Worm (Caenorhabditis elegans) whole organism, L4 larva: ENCODE measurements around the gene chat-1.

Source experiments
- F10B5.3 ChIP-seq: sonication (generic microtip); optimal IDR thresholded peaks from 2 replicates; lab custom pipeline; 2016; ENCODE audit warnings: mild to moderate bottlenecking, missing genetic modification characterization, missing compliant biosample characterization
- F44E2.7 ChIP-seq: fragments of 200-800 bp; sonication (Bioruptor generic); IDR thresholded peaks from 2 replicates; pipeline ENCODE4 v2.1.2; 2022; ENCODE audit warnings: missing genetic modification characterization, missing compliant biosample characterization
- T20F7.1 ChIP-seq: fragments of 200-800 bp; sonication (Bioruptor generic); optimal IDR thresholded peaks from 2 replicates; lab custom pipeline; 2018; ENCODE audit warnings: mild to moderate bottlenecking, missing genetic modification characterization, missing compliant biosample characterization
- T26A8.4 ChIP-seq: fragments of 200-800 bp; sonication (Bioruptor generic); IDR thresholded peaks from 2 replicates; pipeline ENCODE4 v1.3.6; 2022; ENCODE audit warnings: missing genetic modification characterization, missing compliant biosample characterization
- Y75B8A.6 ChIP-seq: fragments of 200-800 bp; sonication (Bioruptor generic); IDR thresholded peaks from 2 replicates; pipeline ENCODE4 v1.3.6; 2022; ENCODE audit warnings: missing genetic modification reagents, missing genetic modification characterization, missing compliant biosample characterization
- ZK546.5 ChIP-seq, 2 experiments: sonication (generic microtip); optimal IDR thresholded peaks; 2 replicates each; lab custom pipeline; 2017; ENCODE audit warnings: missing biosample characterization in 2 of 2, missing genetic modification characterization in 2 of 2
- aha-1 ChIP-seq: fragments of 150-350 bp; peaks from one replicate; lab custom pipeline; 2014; ENCODE audit warnings: missing biosample characterization, missing genetic modification characterization
- aly-2 ChIP-seq: sonication (generic microtip); optimal IDR thresholded peaks from 2 replicates; lab custom pipeline; 2018; ENCODE audit warnings: missing biosample characterization, missing genetic modification characterization
- ama-1 ChIP-seq: fragments of 150-350 bp; optimal IDR thresholded peaks from 2 replicates; lab custom pipeline; 2014; ENCODE audit warnings: inconsistent platforms, mixed read lengths
- attf-4 ChIP-seq: sonication (generic microtip); optimal IDR thresholded peaks from 3 replicates; lab custom pipeline; 2017; ENCODE audit warnings: missing biosample characterization, missing genetic modification characterization
- ces-1 ChIP-seq: fragments of 150-350 bp; sonication (generic microtip); optimal IDR thresholded peaks from 4 replicates; lab custom pipeline; 2014; ENCODE audit warnings: missing biosample characterization, missing genetic modification reagents, missing genetic modification characterization
- ctbp-1 ChIP-seq: fragments of 200-800 bp; sonication (Bioruptor generic); IDR thresholded peaks from 2 replicates; pipeline ENCODE4 v1.3.6; 2022; ENCODE audit warnings: missing genetic modification reagents, missing genetic modification characterization, missing compliant biosample characterization
- daf-16 ChIP-seq, 3 experiments: sonication (generic microtip); optimal IDR thresholded peaks; 2 replicates each; lab custom pipeline; 2016 to 2017; ENCODE audit warnings: missing genetic modification characterization in 3 of 3, missing genetic modification reagents in 3 of 3, mild to moderate bottlenecking in 2 of 3, missing compliant biosample characterization in 2 of 3, missing biosample characterization in 1 of 3, moderate library complexity in 1 of 3
- dmd-6 ChIP-seq: fragments of 200-800 bp; sonication (Bioruptor generic); IDR thresholded peaks from 2 replicates; pipeline ENCODE4 v1.3.6; 2022; ENCODE audit warnings: missing genetic modification reagents, missing genetic modification characterization, missing compliant biosample characterization
- dmd-9 ChIP-seq: fragments of 200-800 bp; sonication (Bioruptor generic); IDR thresholded peaks from 2 replicates; pipeline ENCODE4 v1.3.6; 2022; ENCODE audit warnings: missing genetic modification reagents, missing genetic modification characterization, missing compliant biosample characterization
- duxl-1 ChIP-seq: sonication (generic microtip); optimal IDR thresholded peaks from 2 replicates; lab custom pipeline; 2016; ENCODE audit warnings: mild to moderate bottlenecking, missing genetic modification characterization, moderate library complexity, missing compliant biosample characterization; ENCODE audit not compliant: poor library complexity
- dve-1 ChIP-seq: sonication (generic microtip); optimal IDR thresholded peaks from 2 replicates; lab custom pipeline; 2017; ENCODE audit warnings: antibody characterized with exemption, mild to moderate bottlenecking, missing genetic modification characterization, missing compliant biosample characterization; ENCODE audit not compliant: insufficient read depth
- fkh-10 ChIP-seq: fragments of 150-350 bp; optimal IDR thresholded peaks from 2 replicates; lab custom pipeline; 2014; ENCODE audit warnings: missing biosample characterization, missing genetic modification reagents, missing genetic modification characterization
- gei-8 ChIP-seq: fragments of 200-800 bp; sonication (Bioruptor generic); optimal IDR thresholded peaks from 2 replicates; lab custom pipeline; 2018; ENCODE audit warnings: mild to moderate bottlenecking, missing genetic modification characterization, missing compliant biosample characterization
- hlh-11 ChIP-seq: fragments of 200-800 bp; sonication (Bioruptor generic); optimal IDR thresholded peaks from 2 replicates; lab custom pipeline; 2018; ENCODE audit warnings: mild to moderate bottlenecking, missing genetic modification characterization, missing compliant biosample characterization
- hlh-30 ChIP-seq: sonication (generic microtip); optimal IDR thresholded peaks from 2 replicates; lab custom pipeline; 2017; ENCODE audit warnings: antibody characterized with exemption, mild to moderate bottlenecking, missing genetic modification characterization, missing compliant biosample characterization; ENCODE audit not compliant: insufficient read depth
- hmg-1.1 ChIP-seq: fragments of 200-800 bp; sonication (Bioruptor generic); IDR thresholded peaks from 2 replicates; pipeline ENCODE4 v1.3.6; 2022; ENCODE audit warnings: missing genetic modification reagents, missing genetic modification characterization, missing compliant biosample characterization
- jun-1 ChIP-seq: fragments of 150-350 bp; optimal IDR thresholded peaks from 2 replicates; lab custom pipeline; 2014; ENCODE audit warnings: missing biosample characterization, missing genetic modification reagents, missing genetic modification characterization
- lin-15B ChIP-seq: fragments of 150-350 bp; sonication (generic microtip); optimal IDR thresholded peaks from 3 replicates; lab custom pipeline; 2014; ENCODE audit warnings: missing biosample characterization, missing genetic modification characterization
- lin-38 ChIP-seq: fragments of 200-800 bp; sonication (Bioruptor generic); IDR thresholded peaks from 2 replicates; pipeline ENCODE4 v1.3.6; 2022; ENCODE audit warnings: missing genetic modification reagents, missing genetic modification characterization, missing compliant biosample characterization
- lsy-2 ChIP-seq, 2 experiments: fragments of 150-350 bp in 1 of 2; sonication (generic microtip) in 1 of 2; optimal IDR thresholded peaks; 2 replicates each; lab custom pipeline; 2014 to 2017; ENCODE audit warnings: missing biosample characterization in 2 of 2, missing genetic modification characterization in 2 of 2
- mdl-1 ChIP-seq, 2 experiments: fragments of 150-350 bp in 1 of 2; sonication (generic microtip) in 1 of 2; optimal IDR thresholded peaks; 2 replicates each; lab custom pipeline; 2014 to 2017; ENCODE audit warnings: missing biosample characterization in 2 of 2, missing genetic modification characterization in 2 of 2
- mdt-29 ChIP-seq: fragments of 200-800 bp; sonication (Bioruptor generic); IDR thresholded peaks from 2 replicates; pipeline ENCODE4 v1.3.6; 2022; ENCODE audit warnings: missing genetic modification reagents, missing genetic modification characterization, missing compliant biosample characterization
- mep-1 ChIP-seq: fragments of 150-350 bp; sonication (generic microtip); optimal IDR thresholded peaks from 3 replicates; lab custom pipeline; 2014; ENCODE audit warnings: missing biosample characterization, missing genetic modification characterization
- mxl-3 ChIP-seq: fragments of 200-800 bp; sonication (Bioruptor generic); optimal IDR thresholded peaks from 2 replicates; lab custom pipeline; 2018; ENCODE audit warnings: mild to moderate bottlenecking, missing genetic modification characterization, missing compliant biosample characterization
- nhr-10 ChIP-seq: fragments of 150-350 bp; optimal IDR thresholded peaks from 2 replicates; lab custom pipeline; 2014; ENCODE audit warnings: missing biosample characterization, missing genetic modification characterization
- nhr-11 ChIP-seq: fragments of 150-350 bp; optimal IDR thresholded peaks from 2 replicates; lab custom pipeline; 2014; ENCODE audit warnings: missing biosample characterization, missing genetic modification characterization
- nhr-25 ChIP-seq: sonication (generic microtip); optimal IDR thresholded peaks from 2 replicates; lab custom pipeline; 2017; ENCODE audit warnings: missing genetic modification characterization, mild to moderate bottlenecking, missing compliant biosample characterization, antibody characterized with exemption, moderate library complexity, borderline replicate concordance; ENCODE audit not compliant: insufficient read depth
- nhr-28 ChIP-seq: fragments of 150-350 bp; optimal IDR thresholded peaks from 2 replicates; lab custom pipeline; 2014; ENCODE audit warnings: missing biosample characterization, missing genetic modification characterization
- nhr-42 ChIP-seq: fragments of 200-800 bp; sonication (Bioruptor generic); IDR thresholded peaks from 2 replicates; pipeline ENCODE4 v1.3.6; 2022; ENCODE audit warnings: missing genetic modification characterization, missing compliant biosample characterization
- nhr-48 ChIP-seq: sonication (generic microtip); optimal IDR thresholded peaks from 2 replicates; lab custom pipeline; 2016; ENCODE audit warnings: mild to moderate bottlenecking, missing genetic modification characterization, missing compliant biosample characterization
- sdz-12 ChIP-seq: fragments of 200-800 bp; sonication (Bioruptor generic); optimal IDR thresholded peaks from 2 replicates; lab custom pipeline; 2018; ENCODE audit warnings: mild to moderate bottlenecking, missing genetic modification characterization, missing compliant biosample characterization
- snpc-1.2 ChIP-seq: fragments of 200-800 bp; sonication (Bioruptor generic); IDR thresholded peaks from 2 replicates; pipeline ENCODE4 v1.3.6; 2022; ENCODE audit warnings: missing genetic modification reagents, missing genetic modification characterization, missing compliant biosample characterization
- spr-3 ChIP-seq: fragments of 200-800 bp; sonication (Bioruptor generic); optimal IDR thresholded peaks from 2 replicates; lab custom pipeline; 2018; ENCODE audit warnings: mild to moderate bottlenecking, missing genetic modification characterization, missing compliant biosample characterization
- tag-97 ChIP-seq: fragments of 200-800 bp; sonication (Bioruptor generic); IDR thresholded peaks from 2 replicates; pipeline ENCODE4 v1.3.6; 2022; ENCODE audit warnings: missing genetic modification characterization, missing compliant biosample characterization
- tra-1 ChIP-seq: fragments of 200-800 bp; sonication (Bioruptor generic); IDR thresholded peaks from 2 replicates; pipeline ENCODE4 v1.3.6; 2022; ENCODE audit warnings: missing genetic modification reagents, missing genetic modification characterization, missing compliant biosample characterization
- unc-130 ChIP-seq: sonication (generic microtip); optimal IDR thresholded peaks from 2 replicates; lab custom pipeline; 2016; ENCODE audit warnings: missing genetic modification reagents, missing genetic modification characterization, missing compliant biosample characterization
- unc-62 ChIP-seq, 3 experiments: fragments of 150-350 bp in 1 of 3; sonication (generic microtip); optimal IDR thresholded peaks in 2 of 3; peaks in 1 of 3; 1 replicate in 1 of 3; 2 replicates in 2 of 3; lab custom pipeline; 2014 to 2017; ENCODE audit warnings: missing biosample characterization in 3 of 3, missing genetic modification characterization in 3 of 3, missing genetic modification reagents in 3 of 3, missing genotype in 1 of 3
- ztf-11 ChIP-seq: fragments of 150-350 bp; optimal IDR thresholded peaks from 2 replicates; lab custom pipeline; 2014; ENCODE audit warnings: missing biosample characterization, missing genetic modification characterization

The chat-1 gene

ce11 chrIV:4470885-4471772 lies 24.0 kb downstream of the chat-1 start (continued):
- TF ChIP-seq duxl-1 (tag; lab: Kevin White, UChicago) = no peak
- TF ChIP-seq jun-1 (tag; lab: Kevin White, UChicago) = no peak
- peak in 1 of 2 experiments; percentile 40 for TF ChIP-seq lsy-2 (tag; optimal IDR thresholded peaks at IDR 0.05; lab: Kevin White, UChicago)
- no peak for TF ChIP-seq F44E2.7 (GFP tag; lab: Robert Waterston, UW)
- no peak for TF ChIP-seq Y75B8A.6
- TF ChIP-seq sdz-12 = no peak
- TF ChIP-seq tag-97 = no peak
- peak in 1 of 2 experiments; percentile 15 for TF ChIP-seq daf-16 (GFP tag; optimal IDR thresholded peaks at IDR 0.05; lab: Kevin White, UChicago)
- peak; percentile 71 for TF ChIP-seq daf-16 (tag; optimal IDR thresholded peaks at IDR 0.05; lab: Kevin White, UChicago)
- no peak for TF ChIP-seq gei-8 (GFP tag; lab: Kevin White, UChicago)
- TF ChIP-seq snpc-1.2 = no peak
- no peak for TF ChIP-seq attf-4 (tag; lab: Kevin White, UChicago)
- TF ChIP-seq lin-15B (tag; lab: Kevin White, UChicago) = no peak
- no peak for TF ChIP-seq nhr-10
- TF ChIP-seq lin-38 (GFP tag; lab: Robert Waterston, UW) = peak; percentile 68
- TF ChIP-seq ZK546.5 (tag; optimal IDR thresholded peaks at IDR 0.05; lab: Kevin White, UChicago) = no peak
- TF ChIP-seq ctbp-1 (GFP tag; lab: Robert Waterston, UW) = peak; percentile 35; the same call in 1 of the 2 replicates
- no peak for TF ChIP-seq ztf-11 (tag; lab: Kevin White, UChicago)

DNA sequence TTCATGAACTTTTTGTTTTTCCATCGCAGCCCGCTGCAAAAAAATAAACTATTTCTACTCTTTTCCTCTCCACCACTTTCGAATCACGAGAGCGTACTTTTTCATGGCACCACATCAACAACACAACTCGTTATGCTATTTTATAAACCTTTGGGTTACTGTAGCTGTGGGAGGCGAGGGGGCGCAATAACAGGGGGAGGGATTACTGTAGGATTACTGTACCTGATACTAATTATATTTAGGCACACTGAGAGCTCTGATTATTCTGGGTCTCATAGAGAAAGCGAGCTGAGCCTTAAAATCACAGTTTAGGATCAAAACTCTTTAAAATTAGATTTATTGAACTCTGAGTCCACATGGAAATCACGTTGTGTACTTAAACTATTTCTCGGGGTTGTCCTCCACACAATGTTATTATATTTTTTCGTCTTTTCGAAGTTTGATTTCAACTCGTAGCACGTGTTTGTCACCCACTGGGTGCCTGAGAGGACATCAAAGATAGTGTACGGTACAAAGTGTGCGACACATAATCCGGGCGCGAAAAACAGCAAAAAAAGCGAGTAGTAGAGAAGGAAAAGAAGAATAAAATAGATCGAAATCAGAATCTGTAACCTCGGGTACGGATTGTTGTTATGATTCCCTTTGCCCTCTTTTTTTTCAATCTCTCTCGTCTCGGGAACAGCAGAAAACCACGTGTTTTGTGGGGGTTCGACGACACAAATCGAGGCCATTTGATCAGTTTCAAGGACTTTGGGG lies 25.5 kb downstream of the chat-1 start:
- TF ChIP-seq hmg-1.1 (GFP tag; lab: Robert Waterston, UW) (peak; percentile 17; the same call in 1 of the 2 replicates), nhr-25 (peak; percentile 23), mep-1 (tag; lab: Kevin White, UChicago) (peak; percentile 44), spr-3 (GFP tag; lab: Kevin White, UChicago) (peak; percentile 13), dmd-6 (peak; percentile 38), mdt-29 (peak; percentile 12; the same call in 1 of the 2 replicates), nhr-28 (tag; lab: Kevin White, UChicago) (peak; percentile 69), ces-1 (GFP tag; lab: Kevin White, UChicago) (no peak), tra-1 (GFP tag; lab: Robert Waterston, UW) (0 out of 2 replicates have a peak, but pooled peaks have one; percentile 46), daf-16 (GFP tag; optimal IDR thresholded peaks at IDR 0.05; lab: Kevin White, UChicago) (no peak), daf-16 (tag; optimal IDR thresholded peaks at IDR 0.05; lab: Kevin White, UChicago) (peak; percentile 61), T26A8.4 (GFP tag; lab: Robert Waterston, UW) (peak; percentile 10; the same call in 1 of the 2 replicates), nhr-42 (GFP tag; lab: Robert Waterston, UW) (no peak), dmd-9 (peak; percentile 60; the same call in 1 of the 2 replicates), ama-1 (lab: Kevin White, UChicago) (peak; percentile 70), duxl-1 (tag; lab: Kevin White, UChicago) (no peak), Y75B8A.6 (peak; percentile 34; the same call in 1 of the 2 replicates), unc-62 (GFP tag; optimal IDR thresholded peaks at IDR 0.05 in 1 of 2; lab: Kevin White, UChicago) (peak in 1 of 2 experiments; percentile 98), unc-62 (tag; optimal IDR thresholded peaks at IDR 0.05; lab: Kevin White, UChicago) (no peak), T20F7.1 (GFP tag; lab: Kevin White, UChicago) (no peak), ctbp-1 (GFP tag; lab: Robert Waterston, UW) (no peak), aly-2 (tag; lab: Kevin White, UChicago) (no peak), nhr-48 (peak; percentile 65), hlh-11 (peak; percentile 62), nhr-11 (tag; lab: Kevin White, UChicago) (peak; percentile 17), fkh-10 (GFP tag; lab: Kevin White, UChicago) (no peak), dve-1 (tag; lab: Kevin White, UChicago) (peak; percentile 36), aha-1 (peak; percentile 97), hlh-30 (peak; percentile 84), mdl-1 (tag; optimal IDR thresholded peaks at IDR 0.05; lab: Kevin White, UChicago) (peak in 1 of 2 experiments; percentile 76), mxl-3 (GFP tag; lab: Kevin White, UChicago) (peak; percentile 83), unc-130 (GFP tag; lab: Kevin White, UChicago) (no peak), F10B5.3 (no peak)
